Fruit fly (Drosophila melanogaster) whole organism, embryonic: Measurements from ENCODE around the gene Xe7.

Experiments used
- Atf-2 ChIP-seq: fragments of 200-800 bp; sonication (Bioruptor generic); optimal IDR thresholded peaks from 2 replicates; lab custom pipeline; 2016; ENCODE audit warnings: missing biosample characterization, missing genetic modification characterization
- Bgb ChIP-seq: fragments of 200-800 bp; sonication (Bioruptor generic); IDR thresholded peaks from 2 replicates; pipeline ENCODE4 v1.3.6; 2022; ENCODE audit warnings: missing biosample characterization, missing genetic modification characterization; ENCODE audit not compliant: partially characterized antibody
- CG10366 ChIP-seq: fragments of 200-800 bp; sonication (Bioruptor generic); IDR thresholded peaks from 2 replicates; pipeline ENCODE4 v1.3.6; 2022; ENCODE audit warnings: missing biosample characterization, missing genetic modification characterization
- CG10654 ChIP-seq: fragments of 200-800 bp; sonication (Bioruptor generic); optimal IDR thresholded peaks from 2 replicates; lab custom pipeline; 2016; ENCODE audit warnings: missing biosample characterization, missing genetic modification characterization
- CG11696 ChIP-seq: fragments of 200-800 bp; sonication (Bioruptor generic); IDR thresholded peaks from 2 replicates; pipeline ENCODE4 v1.3.6; 2022; ENCODE audit warnings: missing biosample characterization, missing genetic modification characterization
- CG11723 ChIP-seq: fragments of 200-800 bp; sonication (Bioruptor generic); optimal IDR thresholded peaks from 2 replicates; lab custom pipeline; 2017; ENCODE audit warnings: missing biosample characterization, mild to moderate bottlenecking, missing genetic modification characterization
- CG12391 ChIP-seq: fragments of 200-800 bp; sonication (Bioruptor generic); optimal IDR thresholded peaks from 3 replicates; lab custom pipeline; 2018; ENCODE audit warnings: missing biosample characterization, mild to moderate bottlenecking, missing genetic modification characterization, moderate library complexity
- CG13287 ChIP-seq: fragments of 200-800 bp; sonication (Bioruptor generic); IDR thresholded peaks from 2 replicates; pipeline ENCODE4 v1.3.6; 2022; ENCODE audit warnings: missing biosample characterization, missing genetic modification characterization; ENCODE audit not compliant: partially characterized antibody
- CG15601 ChIP-seq: fragments of 200-800 bp; sonication (Bioruptor generic); optimal IDR thresholded peaks from 3 replicates; lab custom pipeline; 2019; ENCODE audit warnings: missing biosample characterization, mild to moderate bottlenecking, missing genetic modification characterization, moderate library complexity
- CG16779 ChIP-seq: fragments of 200-800 bp; sonication (Bioruptor generic); IDR thresholded peaks from 2 replicates; pipeline ENCODE4 v1.3.6; 2022; ENCODE audit warnings: missing biosample characterization, missing genetic modification characterization
- CG16815 ChIP-seq: fragments of 200-800 bp; sonication (Bioruptor generic); optimal IDR thresholded peaks from 3 replicates; lab custom pipeline; 2017; ENCODE audit warnings: missing biosample characterization, mild to moderate bottlenecking, missing genetic modification characterization
- CG16863 ChIP-seq: fragments of 200-800 bp; sonication (Bioruptor generic); optimal IDR thresholded peaks from 3 replicates; lab custom pipeline; 2016; ENCODE audit warnings: missing biosample characterization, missing genetic modification characterization
- CG31441 ChIP-seq: fragments of 200-800 bp; sonication (Bioruptor generic); IDR thresholded peaks from 2 replicates; pipeline ENCODE4 v1.3.6; 2022; ENCODE audit warnings: missing biosample characterization, missing genetic modification characterization
- CG3163 ChIP-seq: fragments of 200-800 bp; sonication (Bioruptor generic); optimal IDR thresholded peaks from 3 replicates; lab custom pipeline; 2016; ENCODE audit warnings: missing biosample characterization, missing genetic modification characterization
- CG33213 ChIP-seq: fragments of 200-800 bp; sonication (Bioruptor generic); optimal IDR thresholded peaks from 3 replicates; lab custom pipeline; 2016; ENCODE audit warnings: missing biosample characterization, missing genetic modification characterization
- CG3407 ChIP-seq: fragments of 200-800 bp; sonication (Bioruptor generic); optimal IDR thresholded peaks from 2 replicates; lab custom pipeline; 2018; ENCODE audit warnings: missing biosample characterization, mild to moderate bottlenecking, missing genetic modification characterization
- CG34376 ChIP-seq: fragments of 200-800 bp; sonication (Bioruptor generic); optimal IDR thresholded peaks from 2 replicates; lab custom pipeline; 2018; ENCODE audit warnings: missing biosample characterization, mild to moderate bottlenecking, missing genetic modification characterization
- CG4707 ChIP-seq: fragments of 200-800 bp; sonication (Bioruptor generic); optimal IDR thresholded peaks from 2 replicates; lab custom pipeline; 2018; ENCODE audit warnings: missing biosample characterization, mild to moderate bottlenecking, missing genetic modification characterization, moderate library complexity
- CG4730 ChIP-seq: fragments of 200-800 bp; sonication (Bioruptor generic); IDR thresholded peaks from 2 replicates; pipeline ENCODE4 v1.3.6; 2022; ENCODE audit warnings: missing biosample characterization, missing genetic modification characterization
- CG8281 ChIP-seq: fragments of 200-800 bp; sonication (Bioruptor generic); optimal IDR thresholded peaks from 2 replicates; lab custom pipeline; 2018; ENCODE audit warnings: missing biosample characterization, mild to moderate bottlenecking, missing genetic modification characterization, moderate library complexity
- CHES-1-like ChIP-seq: fragments of 200-800 bp; sonication (Bioruptor generic); optimal IDR thresholded peaks from 2 replicates; lab custom pipeline; 2016; ENCODE audit warnings: missing biosample characterization, missing genetic modification characterization
- Eip74EF ChIP-seq, 2 experiments: fragments of 200-800 bp in 1 of 2; fragments of >200 bp in 1 of 2; sonication (Bioruptor generic) in 1 of 2; optimal IDR thresholded peaks; 2 replicates each; lab custom pipeline; 2017 to 2019; ENCODE audit warnings: missing biosample characterization in 2 of 2, missing genetic modification characterization in 2 of 2, mild to moderate bottlenecking in 1 of 2, moderate library complexity in 1 of 2
- HLHmδ ChIP-seq: fragments of 200-800 bp; sonication (Bioruptor generic); optimal IDR thresholded peaks from 2 replicates; lab custom pipeline; 2018; ENCODE audit warnings: missing biosample characterization, mild to moderate bottlenecking, missing genetic modification characterization, moderate library complexity
- Neu2 ChIP-seq: fragments of 200-800 bp; sonication (Bioruptor generic); optimal IDR thresholded peaks from 3 replicates; lab custom pipeline; 2016; ENCODE audit warnings: missing biosample characterization, missing genetic modification characterization, borderline replicate concordance
- Nf-YB ChIP-seq: fragments of 200-800 bp; sonication (Bioruptor generic); optimal IDR thresholded peaks from 3 replicates; lab custom pipeline; 2019; ENCODE audit warnings: missing biosample characterization, mild to moderate bottlenecking, missing genetic modification characterization, moderate library complexity
- Nf-YC ChIP-seq: fragments of 200-800 bp; optimal IDR thresholded peaks from 3 replicates; lab custom pipeline; 2019; ENCODE audit warnings: missing biosample characterization, mild to moderate bottlenecking, missing genetic modification characterization, moderate library complexity
- Rx ChIP-seq: fragments of 200-800 bp; sonication (Bioruptor generic); IDR thresholded peaks from 2 replicates; pipeline ENCODE4 v1.3.6; 2022; ENCODE audit warnings: missing biosample characterization, missing genetic modification characterization
- Scr ChIP-seq: fragments of 200-800 bp; sonication (Bioruptor generic); IDR thresholded peaks from 2 replicates; pipeline ENCODE4 v1.3.6; 2022; ENCODE audit warnings: missing biosample characterization, missing genetic modification characterization; ENCODE audit not compliant: partially characterized antibody
- Trl ChIP-seq, 3 experiments: fragments of >200 bp in 2 of 3; fragments of 200-800 bp in 1 of 3; sonication (Bioruptor generic) in 1 of 3; optimal IDR thresholded peaks; 2 replicates in 1 of 3; 3 replicates in 2 of 3; lab custom pipeline; 2016 to 2017; ENCODE audit warnings: missing biosample characterization in 1 of 3, missing genetic modification characterization in 1 of 3
- ac ChIP-seq: fragments of 200-800 bp; sonication (Bioruptor generic); optimal IDR thresholded peaks from 3 replicates; lab custom pipeline; 2017; ENCODE audit warnings: missing biosample characterization, mild to moderate bottlenecking, missing genetic modification characterization
- ash1 ChIP-seq: fragments of 200-800 bp; sonication (Bioruptor generic); optimal IDR thresholded peaks from 2 replicates; lab custom pipeline; 2018; ENCODE audit warnings: missing biosample characterization, mild to moderate bottlenecking, missing genetic modification characterization
- bowl ChIP-seq: fragments of 200-800 bp; sonication (Bioruptor generic); IDR thresholded peaks from 2 replicates; pipeline ENCODE4 v1.3.6; 2022; ENCODE audit warnings: missing biosample characterization, missing genetic modification characterization
- caup ChIP-seq: fragments of 200-800 bp; sonication (Bioruptor generic); optimal IDR thresholded peaks from 3 replicates; lab custom pipeline; 2017; ENCODE audit warnings: missing biosample characterization, mild to moderate bottlenecking, missing genetic modification characterization, moderate library complexity; ENCODE audit not compliant: severe bottlenecking
- cg ChIP-seq: fragments of 200-800 bp; sonication (Bioruptor generic); optimal IDR thresholded peaks from 3 replicates; lab custom pipeline; 2019; ENCODE audit warnings: missing biosample characterization, mild to moderate bottlenecking, missing genetic modification characterization, moderate library complexity
- corto ChIP-seq: fragments of 200-800 bp; sonication (Bioruptor generic); optimal IDR thresholded peaks from 2 replicates; lab custom pipeline; 2016; ENCODE audit warnings: missing biosample characterization, mild to moderate bottlenecking, missing genetic modification characterization, moderate library complexity
- gsb ChIP-seq: fragments of 200-800 bp; sonication (Bioruptor generic); IDR thresholded peaks from 2 replicates; pipeline ENCODE4 v1.3.6; 2022; ENCODE audit warnings: missing biosample characterization, missing genetic modification characterization
- hkb ChIP-seq, 2 experiments: fragments of 200-800 bp in 1 of 2; fragments of >200 bp in 1 of 2; sonication (Bioruptor generic) in 1 of 2; IDR thresholded peaks in 1 of 2; optimal IDR thresholded peaks in 1 of 2; 2 replicates each; pipeline versions ENCODE4 v1.3.6 to Lab custom; 2017 to 2022; ENCODE audit warnings: missing biosample characterization in 1 of 2, missing genetic modification characterization in 1 of 2
- nerfin-1 ChIP-seq: fragments of 200-800 bp; sonication (Bioruptor generic); optimal IDR thresholded peaks from 3 replicates; lab custom pipeline; 2019; ENCODE audit warnings: missing biosample characterization, mild to moderate bottlenecking, missing genetic modification characterization, moderate library complexity
- nom ChIP-seq: fragments of 200-800 bp; sonication (Bioruptor generic); optimal IDR thresholded peaks from 2 replicates; lab custom pipeline; 2017; ENCODE audit warnings: missing biosample characterization, missing genetic modification characterization, mild to moderate bottlenecking, moderate library complexity, missing genetic modification reagents
- pros ChIP-seq: fragments of 200-800 bp; sonication (Bioruptor generic); optimal IDR thresholded peaks from 3 replicates; lab custom pipeline; 2019; ENCODE audit warnings: missing biosample characterization, mild to moderate bottlenecking, missing genetic modification characterization, moderate library complexity
- scrt ChIP-seq: fragments of 200-800 bp; sonication (Bioruptor generic); optimal IDR thresholded peaks from 2 replicates; lab custom pipeline; 2018; ENCODE audit warnings: missing biosample characterization, mild to moderate bottlenecking, missing genetic modification characterization, moderate library complexity
- seq ChIP-seq: fragments of 200-800 bp; sonication (Bioruptor generic); IDR thresholded peaks from 2 replicates; pipeline ENCODE4 v1.3.6; 2022; ENCODE audit warnings: missing biosample characterization, missing genetic modification characterization
- sqz ChIP-seq: fragments of 200-800 bp; sonication (Bioruptor generic); optimal IDR thresholded peaks from 3 replicates; lab custom pipeline; 2018; ENCODE audit warnings: missing biosample characterization, mild to moderate bottlenecking, missing genetic modification characterization
- stwl ChIP-seq: fragments of 200-800 bp; sonication (Bioruptor generic); optimal IDR thresholded peaks from 3 replicates; lab custom pipeline; 2018; ENCODE audit warnings: missing biosample characterization, mild to moderate bottlenecking, missing genetic modification characterization, moderate library complexity
- trh ChIP-seq: fragments of 200-800 bp; sonication (Bioruptor generic); optimal IDR thresholded peaks from 2 replicates; lab custom pipeline; 2016; ENCODE audit warnings: missing biosample characterization, missing genetic modification characterization
- usp ChIP-seq: fragments of >200 bp; optimal IDR thresholded peaks from 2 replicates; lab custom pipeline; 2017; ENCODE audit warnings: missing biosample characterization, missing genetic modification characterization

Xe7 gene

dm6 chr3R:5716755-5717309, 47.7 kb upstream of the Xe7 start, which contains the start of gene cas:
TSS of gene cas (minus strand) at chr3R:5716805.
- TF ChIP-seq Rx (no peak), Atf-2 (GFP tag; lab: Kevin White, UChicago) (no peak), CG33213 (GFP tag; lab: Kevin White, UChicago) (no peak), Nf-YC (tag; lab: Kevin White, UChicago) (peak; percentile 86), Nf-YB (GFP tag; lab: Kevin White, UChicago) (peak; percentile 93), nerfin-1 (peak; percentile 98), CG16863 (GFP tag; lab: Kevin White, UChicago) (no peak), Trl (optimal IDR thresholded peaks at IDR 0.05; lab: Kevin White, UChicago) (peak in 1 of 2 experiments; percentile 41), Trl (GFP tag; optimal IDR thresholded peaks at IDR 0.05; lab: Kevin White, UChicago) (no peak), seq (peak; percentile 57; the same call in 1 of the 2 replicates), CG3163 (GFP tag; lab: Kevin White, UChicago) (peak; percentile 70), pros (GFP tag; lab: Kevin White, UChicago) (peak; percentile 21), sqz (GFP tag; lab: Kevin White, UChicago) (peak; percentile 83)

- TF ChIP-seq CHES-1-like (GFP tag; lab: Kevin White, UChicago) (peak; percentile 26), cg (peak; percentile 34), caup (GFP tag; lab: Kevin White, UChicago) (peak; percentile 50), CG3407 (GFP tag; lab: Kevin White, UChicago) (peak; percentile 36), scrt (GFP tag; lab: Kevin White, UChicago) (no peak), Eip74EF (GFP tag; optimal IDR thresholded peaks at IDR 0.05; lab: Kevin White, UChicago) (no peak), hkb (optimal IDR thresholded peaks at IDR 0.05; lab: Kevin White, UChicago) (no peak), hkb (GFP tag; IDR thresholded peaks at IDR 0.05; lab: Robert Waterston, UW) (peak; percentile 25; the same call in 1 of the 2 replicates), ash1 (GFP tag; lab: Kevin White, UChicago) (no peak), Neu2 (GFP tag; lab: Kevin White, UChicago) (no peak), CG4707 (GFP tag; lab: Kevin White, UChicago) (no peak), CG11723 (GFP tag; lab: Kevin White, UChicago) (peak; percentile 47), CG13287 (GFP tag; lab: Robert Waterston, UW) (no peak), CG8281 (tag; lab: Kevin White, UChicago) (peak; percentile 48), CG16779 (no peak), CG34376 (GFP tag; lab: Kevin White, UChicago) (no peak), corto (GFP tag; lab: Kevin White, UChicago) (no peak), CG4730 (no peak), Bgb (GFP tag; lab: Robert Waterston, UW) (no peak), CG10654 (GFP tag; lab: Kevin White, UChicago) (no peak), CG16815 (GFP tag; lab: Kevin White, UChicago) (peak; percentile 22), nom (GFP tag; lab: Kevin White, UChicago) (no peak), CG11696 (GFP tag; lab: Robert Waterston, UW) (peak; percentile 81), ac (GFP tag; lab: Kevin White, UChicago) (no peak), CG12391 (tag; lab: Kevin White, UChicago) (peak; percentile 73), CG31441 (GFP tag; lab: Robert Waterston, UW) (peak; percentile 82), Scr (GFP tag; lab: Robert Waterston, UW) (no peak), HLHmδ (GFP tag; lab: Kevin White, UChicago) (no peak), usp (GFP tag; lab: Kevin White, UChicago) (no peak), bowl (GFP tag; lab: Robert Waterston, UW) (no peak), gsb (no peak), trh (GFP tag; lab: Kevin White, UChicago) (no peak), stwl (tag; lab: Kevin White, UChicago) (no peak), CG10366 (GFP tag; lab: Robert Waterston, UW) (peak; percentile 17; the same call in 1 of the 2 replicates), CG15601 (tag; lab: Kevin White, UChicago) (no peak)
These were observed 36.4 kb upstream of the Xe7 start for dm6 chr3R:5705469-5706067.
